Worm (Caenorhabditis elegans) whole organism, mixed stage, embryonic: ENCODE data around the gene rei-2.

ENCODE experiments used
- M03D4.4 ChIP-seq: sonication (generic microtip); optimal IDR thresholded peaks from 2 replicates; lab custom pipeline; 2017; ENCODE audit warnings: mild to moderate bottlenecking, missing genetic modification characterization, missing compliant biosample characterization
- bed-3 ChIP-seq: fragments of 200-800 bp; sonication (Bioruptor generic); optimal IDR thresholded peaks from 3 replicates; lab custom pipeline; 2018; ENCODE audit warnings: mild to moderate bottlenecking, missing genetic modification characterization, moderate library complexity, missing compliant biosample characterization
- blmp-1 ChIP-seq: fragments of 150-350 bp; optimal IDR thresholded peaks from 2 replicates; lab custom pipeline; 2014; ENCODE audit warnings: missing biosample characterization, missing genetic modification characterization
- ceh-39 ChIP-seq: fragments of 150-350 bp; optimal IDR thresholded peaks from 2 replicates; lab custom pipeline; 2014; ENCODE audit warnings: missing biosample characterization, missing genetic modification characterization
- ceh-43 ChIP-seq: fragments of 200-800 bp; sonication (Bioruptor generic); optimal IDR thresholded peaks from 2 replicates; lab custom pipeline; 2018; ENCODE audit warnings: mild to moderate bottlenecking, missing genetic modification characterization, moderate library complexity, missing compliant biosample characterization
- ces-1 ChIP-seq: fragments of 150-350 bp; optimal IDR thresholded peaks from 2 replicates; lab custom pipeline; 2014; ENCODE audit warnings: missing biosample characterization, missing genetic modification reagents, missing genetic modification characterization
- cnd-1 ChIP-seq: fragments of 200-800 bp; sonication (Bioruptor generic); optimal IDR thresholded peaks from 2 replicates; lab custom pipeline; 2018; ENCODE audit warnings: mild to moderate bottlenecking, missing genetic modification characterization, missing compliant biosample characterization
- drap-1 ChIP-seq: fragments of 200-800 bp; sonication (Bioruptor generic); optimal IDR thresholded peaks from 3 replicates; lab custom pipeline; 2018; ENCODE audit warnings: mild to moderate bottlenecking, missing genetic modification characterization, missing compliant biosample characterization
- elt-3 ChIP-seq: fragments of 150-350 bp; optimal IDR thresholded peaks from 2 replicates; lab custom pipeline; 2014; ENCODE audit warnings: missing biosample characterization, missing genetic modification characterization
- flh-1 ChIP-seq: fragments of 200-800 bp; sonication (Bioruptor generic); optimal IDR thresholded peaks from 2 replicates; lab custom pipeline; 2018; ENCODE audit warnings: mild to moderate bottlenecking, missing genetic modification characterization, moderate library complexity, missing compliant biosample characterization
- ham-2 ChIP-seq: fragments of 200-800 bp; sonication (Bioruptor generic); optimal IDR thresholded peaks from 2 replicates; lab custom pipeline; 2018; ENCODE audit warnings: mild to moderate bottlenecking, missing genetic modification characterization, missing compliant biosample characterization
- hlh-1 ChIP-seq: fragments of 150-350 bp; optimal IDR thresholded peaks from 2 replicates; lab custom pipeline; 2014; ENCODE audit warnings: missing biosample characterization, missing genetic modification reagents, missing genetic modification characterization
- lin-13 ChIP-seq: fragments of 150-350 bp; optimal IDR thresholded peaks from 2 replicates; lab custom pipeline; 2014; ENCODE audit warnings: missing biosample characterization, missing genetic modification characterization
- lin-32 ChIP-seq: fragments of 200-800 bp; sonication (Bioruptor generic); optimal IDR thresholded peaks from 2 replicates; lab custom pipeline; 2018; ENCODE audit warnings: mild to moderate bottlenecking, missing genetic modification characterization, missing compliant biosample characterization
- lsy-2 ChIP-seq: fragments of 150-350 bp; optimal IDR thresholded peaks from 2 replicates; lab custom pipeline; 2014; ENCODE audit warnings: missing biosample characterization, missing genetic modification characterization
- mab-5 ChIP-seq: fragments of 150-350 bp; optimal IDR thresholded peaks from 2 replicates; lab custom pipeline; 2014; ENCODE audit warnings: missing biosample characterization, missing genetic modification characterization
- mep-1 ChIP-seq: fragments of 150-350 bp; optimal IDR thresholded peaks from 2 replicates; lab custom pipeline; 2017; ENCODE audit warnings: missing biosample characterization, missing genetic modification reagents, missing genetic modification characterization, inconsistent platforms
- mls-2 ChIP-seq: sonication (generic microtip); optimal IDR thresholded peaks from 2 replicates; lab custom pipeline; 2016; ENCODE audit warnings: mild to moderate bottlenecking, missing genetic modification characterization, moderate library complexity, missing compliant biosample characterization
- nhr-12 ChIP-seq: fragments of 150-350 bp; optimal IDR thresholded peaks from 2 replicates; lab custom pipeline; 2014; ENCODE audit warnings: missing biosample characterization, missing genetic modification characterization
- nhr-2 ChIP-seq: fragments of 150-350 bp; optimal IDR thresholded peaks from 2 replicates; lab custom pipeline; 2014; ENCODE audit warnings: missing biosample characterization, missing genetic modification characterization
- nhr-28 ChIP-seq: fragments of 150-350 bp; optimal IDR thresholded peaks from 2 replicates; lab custom pipeline; 2014; ENCODE audit warnings: missing biosample characterization, missing genetic modification characterization
- nhr-76 ChIP-seq: sonication (generic microtip); optimal IDR thresholded peaks from 2 replicates; lab custom pipeline; 2017; ENCODE audit warnings: missing biosample characterization, missing genetic modification characterization
- sem-2 ChIP-seq: fragments of 200-800 bp; sonication (Bioruptor generic); optimal IDR thresholded peaks from 2 replicates; lab custom pipeline; 2018; ENCODE audit warnings: mild to moderate bottlenecking, missing genetic modification characterization, missing compliant biosample characterization
- snpc-4 ChIP-seq: fragments of 150-350 bp; optimal IDR thresholded peaks from 2 replicates; lab custom pipeline; 2014; ENCODE audit warnings: missing biosample characterization, missing genetic modification characterization
- sptf-1 ChIP-seq: sonication (generic microtip); optimal IDR thresholded peaks from 2 replicates; lab custom pipeline; 2017; ENCODE audit warnings: mild to moderate bottlenecking, missing genetic modification characterization, moderate library complexity, missing compliant biosample characterization
- tbx-8 ChIP-seq: fragments of 200-800 bp; sonication (Bioruptor generic); optimal IDR thresholded peaks from 2 replicates; lab custom pipeline; 2018; ENCODE audit warnings: mild to moderate bottlenecking, missing genetic modification characterization, moderate library complexity, missing compliant biosample characterization
- unc-120 ChIP-seq: sonication (generic microtip); optimal IDR thresholded peaks from 2 replicates; lab custom pipeline; 2017; ENCODE audit warnings: missing genetic modification characterization, missing compliant biosample characterization; ENCODE audit not compliant: poor library complexity, severe bottlenecking
- unc-39 ChIP-seq: fragments of 150-350 bp; optimal IDR thresholded peaks from 2 replicates; lab custom pipeline; 2014; ENCODE audit warnings: missing biosample characterization, missing genetic modification characterization
- unc-62 ChIP-seq: fragments of 150-350 bp; optimal IDR thresholded peaks from 2 replicates; lab custom pipeline; 2014; ENCODE audit warnings: missing biosample characterization, missing genetic modification reagents, missing genetic modification characterization
- zip-8 ChIP-seq: fragments of 150-350 bp; optimal IDR thresholded peaks from 2 replicates; lab custom pipeline; 2014; ENCODE audit warnings: missing biosample characterization, missing genetic modification characterization
- ztf-11 ChIP-seq: fragments of 150-350 bp; optimal IDR thresholded peaks from 2 replicates; lab custom pipeline; 2014; ENCODE audit warnings: missing biosample characterization, missing genetic modification characterization

rei-2 gene

ce11 chrX:1124146-1124545 is 36.2 kb upstream of the rei-2 start, which contains the start of gene C05D9.9:
Gene C05D9.9 (minus strand): TSS chrX:1124246.
- no peak for TF ChIP-seq mab-5 (tag; lab: Kevin White, UChicago)
- TF ChIP-seq lin-13, result no peak
- no peak for TF ChIP-seq hlh-1
- TF ChIP-seq ces-1 (GFP tag; lab: Kevin White, UChicago), result no peak
- TF ChIP-seq zip-8 (tag; lab: Kevin White, UChicago), result no peak
- TF ChIP-seq snpc-4 (tag; lab: Kevin White, UChicago), result no peak
- no peak for TF ChIP-seq drap-1 (GFP tag; lab: Kevin White, UChicago)
- TF ChIP-seq nhr-28 (tag; lab: Kevin White, UChicago), result no peak
- no peak for TF ChIP-seq tbx-8 (GFP tag; lab: Kevin White, UChicago)
- TF ChIP-seq lin-32 (GFP tag; lab: Kevin White, UChicago), result no peak
- no peak for TF ChIP-seq nhr-2 (tag; lab: Kevin White, UChicago)
- no peak for TF ChIP-seq elt-3 (tag; lab: Kevin White, UChicago)
- TF ChIP-seq bed-3 (GFP tag; lab: Kevin White, UChicago), result no peak
- TF ChIP-seq nhr-12, result no peak
- no peak for TF ChIP-seq M03D4.4 (tag; lab: Kevin White, UChicago)
- no peak for TF ChIP-seq nhr-76
- no peak for TF ChIP-seq ham-2 (GFP tag; lab: Kevin White, UChicago)
- TF ChIP-seq, all 35 proteins: peak for 0

ce11 chrX:1123471-1123870 is 35.5 kb upstream of the rei-2 start:
- TF ChIP-seq ceh-39 (tag; lab: Kevin White, UChicago) (no peak), blmp-1 (tag; lab: Kevin White, UChicago) (no peak), ces-1 (GFP tag; lab: Kevin White, UChicago) (no peak)

ce11 chrX:1122198-1122597 is 34.2 kb upstream of the rei-2 start:
- TF ChIP-seq unc-62 (GFP tag; lab: Kevin White, UChicago) (peak; percentile 63), ztf-11 (no peak), lin-13 (no peak), ces-1 (GFP tag; lab: Kevin White, UChicago) (peak; percentile 25), mab-5 (tag; lab: Kevin White, UChicago) (peak; percentile 11), unc-120 (tag; lab: Kevin White, UChicago) (peak; percentile 18)

- no peak for TF ChIP-seq blmp-1 (tag; lab: Kevin White, UChicago)
- no peak for TF ChIP-seq hlh-1
- TF ChIP-seq unc-62 (GFP tag; lab: Kevin White, UChicago), result no peak
- TF ChIP-seq drap-1 (GFP tag; lab: Kevin White, UChicago), result no peak
- no peak for TF ChIP-seq unc-39 (tag; lab: Kevin White, UChicago)
- TF ChIP-seq sem-2 (GFP tag; lab: Kevin White, UChicago), result no peak
- no peak for TF ChIP-seq nhr-76
- no peak for TF ChIP-seq ceh-43 (GFP tag; lab: Kevin White, UChicago)
- TF ChIP-seq lsy-2 (tag; lab: Kevin White, UChicago), result no peak
- no peak for TF ChIP-seq elt-3 (tag; lab: Kevin White, UChicago)
These were observed 33.6 kb upstream of the rei-2 start for ce11 chrX:1121575-1121974.

- TF ChIP-seq lsy-2 (tag; lab: Kevin White, UChicago) (no peak), nhr-76 (no peak), sptf-1 (tag; lab: Kevin White, UChicago) (peak; percentile 46), ceh-39 (tag; lab: Kevin White, UChicago) (no peak), drap-1 (GFP tag; lab: Kevin White, UChicago) (no peak), ceh-43 (GFP tag; lab: Kevin White, UChicago) (no peak), lin-32 (GFP tag; lab: Kevin White, UChicago) (no peak), mls-2 (tag; lab: Kevin White, UChicago) (peak; percentile 68), bed-3 (GFP tag; lab: Kevin White, UChicago) (no peak), unc-120 (tag; lab: Kevin White, UChicago) (peak; percentile 59), unc-62 (GFP tag; lab: Kevin White, UChicago) (peak; percentile 99), mep-1 (tag; lab: Kevin White, UChicago) (peak; percentile 5), sem-2 (GFP tag; lab: Kevin White, UChicago) (no peak), cnd-1 (tag; lab: Kevin White, UChicago) (peak; percentile 23), ztf-11 (peak; percentile 36), M03D4.4 (tag; lab: Kevin White, UChicago) (peak; percentile 32), nhr-28 (tag; lab: Kevin White, UChicago) (no peak), mab-5 (tag; lab: Kevin White, UChicago) (peak; percentile 52), flh-1 (GFP tag; lab: Kevin White, UChicago) (no peak), hlh-1 (peak; percentile 33), lin-13 (no peak), ces-1 (GFP tag; lab: Kevin White, UChicago) (peak; percentile 99), nhr-2 (tag; lab: Kevin White, UChicago) (peak; percentile 64)
These were observed 32.4 kb upstream of the rei-2 start for ce11 chrX:1120326-1120725.
